Fruit fly (Drosophila melanogaster): ENCODE results near the gene Hsdl2.

Gene Hsdl2

dm6 chr3R:27699540-27700228 lies 22.4 kb downstream of the Hsdl2 start, which contains the start of gene ALiX:
Gene ALiX (minus strand): TSS chr3R:27700110.
- TF ChIP-seq Rel (GFP tag; optimal IDR thresholded peaks at IDR 0.05) (no peak), Rel (tag; optimal IDR thresholded peaks at IDR 0.05) (peak; percentile 73), psq (GFP tag; optimal IDR thresholded peaks at IDR 0.05) (peak; percentile 70), dl (GFP tag; optimal IDR thresholded peaks at IDR 0.05; ENCODE audit: insufficient read depth in 1 of 2, partially characterized antibody in 2 of 2) (no peak), br (GFP tag; optimal IDR thresholded peaks at IDR 0.05) (no peak), jim (GFP tag; optimal IDR thresholded peaks at IDR 0.05) (no peak), fru (GFP tag; optimal IDR thresholded peaks at IDR 0.05) (no peak), sage (GFP tag; optimal IDR thresholded peaks at IDR 0.05) (no peak), Hr83 (GFP tag; optimal IDR thresholded peaks at IDR 0.05; ENCODE audit: poor library complexity, severe bottlenecking) (no peak), h (GFP tag; optimal IDR thresholded peaks at IDR 0.05) (no peak)

- TF ChIP-seq usp (GFP tag; optimal IDR thresholded peaks at IDR 0.05) (no peak), N (GFP tag; optimal IDR thresholded peaks at IDR 0.05) (no peak), tai (GFP tag; optimal IDR thresholded peaks at IDR 0.05) (no peak), lola (GFP tag; optimal IDR thresholded peaks at IDR 0.05) (no peak), Vsx2 (GFP tag; optimal IDR thresholded peaks at IDR 0.05; ENCODE audit: partially characterized antibody) (no peak), sv (GFP tag; optimal IDR thresholded peaks at IDR 0.05) (no peak), Hr78 (GFP tag; optimal IDR thresholded peaks at IDR 0.05) (no peak), Mio (GFP tag; optimal IDR thresholded peaks at IDR 0.05) (no peak), HLH106 (tag; optimal IDR thresholded peaks at IDR 0.05) (no peak), GATAd (GFP tag; optimal IDR thresholded peaks at IDR 0.05) (no peak), Dif (GFP tag; optimal IDR thresholded peaks at IDR 0.05; ENCODE audit: partially characterized antibody) (no peak), CrebA (GFP tag; optimal IDR thresholded peaks at IDR 0.05; ENCODE audit: borderline replicate concordance) (no peak), Jra (GFP tag; optimal IDR thresholded peaks at IDR 0.05) (no peak), dl (GFP tag; optimal IDR thresholded peaks at IDR 0.05; ENCODE audit: insufficient read depth in 1 of 2, partially characterized antibody in 2 of 2) (no peak), Myc (optimal IDR thresholded peaks at IDR 0.05) (peak; percentile 29), fru (GFP tag; optimal IDR thresholded peaks at IDR 0.05) (no peak), CG9705 (GFP tag; optimal IDR thresholded peaks at IDR 0.05) (no peak), br (GFP tag; optimal IDR thresholded peaks at IDR 0.05) (no peak), brk (GFP tag; optimal IDR thresholded peaks at IDR 0.05) (no peak), Hnf4 (GFP tag; optimal IDR thresholded peaks at IDR 0.05) (no peak), OdsH (GFP tag; optimal IDR thresholded peaks at IDR 0.05) (no peak), Abd-B (GFP tag; optimal IDR thresholded peaks at IDR 0.05) (no peak), CG32264 (GFP tag; optimal IDR thresholded peaks at IDR 0.05) (no peak), h (GFP tag; optimal IDR thresholded peaks at IDR 0.05) (peak; percentile 9), psq (GFP tag; optimal IDR thresholded peaks at IDR 0.05) (peak; percentile 44)
Observed at dm6 chr3R:27700229-27700573, 22.9 kb downstream of the Hsdl2 start, which contains the start of gene btz. Gene btz (plus strand): TSS chr3R:27700361.

dm6 chr3R:27706039-27706580 lies 28.8 kb downstream of the Hsdl2 start:
- no peak for TF ChIP-seq Hr78 (GFP tag; optimal IDR thresholded peaks at IDR 0.05)
- TF ChIP-seq Rel (GFP tag; optimal IDR thresholded peaks at IDR 0.05): no peak
- TF ChIP-seq Rel (tag; optimal IDR thresholded peaks at IDR 0.05): peak; percentile 97

dm6 chr3R:27706581-27707181 lies 29.4 kb downstream of the Hsdl2 start, which contains the start of the genes CROT and CG12877:
Gene CROT (minus strand): TSS chr3R:27706751.
Gene CG12877 (plus strand): TSS chr3R:27707100.
- TF ChIP-seq h (GFP tag; optimal IDR thresholded peaks at IDR 0.05): peak; percentile 62
- no peak for TF ChIP-seq Vsx2 (GFP tag; optimal IDR thresholded peaks at IDR 0.05; ENCODE audit: partially characterized antibody)
- no peak for TF ChIP-seq lola (GFP tag; optimal IDR thresholded peaks at IDR 0.05)
- peak; percentile 69 for TF ChIP-seq fru (GFP tag; optimal IDR thresholded peaks at IDR 0.05)
- TF ChIP-seq usp (GFP tag; optimal IDR thresholded peaks at IDR 0.05): no peak
- peak; percentile 87 for TF ChIP-seq rgr (GFP tag; optimal IDR thresholded peaks at IDR 0.05)
- TF ChIP-seq Mio (GFP tag; optimal IDR thresholded peaks at IDR 0.05): no peak
- peak; percentile 89 for TF ChIP-seq HLH106 (tag; optimal IDR thresholded peaks at IDR 0.05)
- peak; percentile 63 for TF ChIP-seq ey (GFP tag; optimal IDR thresholded peaks at IDR 0.05)
- peak; percentile 61 for TF ChIP-seq sage (GFP tag; optimal IDR thresholded peaks at IDR 0.05)
- no peak for TF ChIP-seq Dfd (GFP tag; optimal IDR thresholded peaks at IDR 0.05)
- peak; percentile 83 for TF ChIP-seq CG9705 (GFP tag; optimal IDR thresholded peaks at IDR 0.05)
- no peak for TF ChIP-seq N (GFP tag; optimal IDR thresholded peaks at IDR 0.05)
- no peak for TF ChIP-seq pan (optimal IDR thresholded peaks at IDR 0.05)
- peak; percentile 79 for TF ChIP-seq psq (GFP tag; optimal IDR thresholded peaks at IDR 0.05)
- peak; percentile 45 for TF ChIP-seq br (GFP tag; optimal IDR thresholded peaks at IDR 0.05)
- peak; percentile 65 for TF ChIP-seq OdsH (GFP tag; optimal IDR thresholded peaks at IDR 0.05)
- TF ChIP-seq Sp1 (GFP tag; optimal IDR thresholded peaks at IDR 0.05): peak; percentile 78
- peak; percentile 77 for TF ChIP-seq dmrt93B (GFP tag; optimal IDR thresholded peaks at IDR 0.05)
- no peak for TF ChIP-seq Hr78 (GFP tag; optimal IDR thresholded peaks at IDR 0.05)
- TF ChIP-seq Jra (GFP tag; optimal IDR thresholded peaks at IDR 0.05): no peak
- TF ChIP-seq sv (GFP tag; optimal IDR thresholded peaks at IDR 0.05): peak; percentile 68
- TF ChIP-seq brk (GFP tag; optimal IDR thresholded peaks at IDR 0.05): no peak
- no peak for TF ChIP-seq GATAd (GFP tag; optimal IDR thresholded peaks at IDR 0.05)
- TF ChIP-seq Dif (GFP tag; optimal IDR thresholded peaks at IDR 0.05; ENCODE audit: partially characterized antibody): no peak
- TF ChIP-seq CrebA (GFP tag; optimal IDR thresholded peaks at IDR 0.05; ENCODE audit: borderline replicate concordance): no peak
- TF ChIP-seq jim (GFP tag; optimal IDR thresholded peaks at IDR 0.05): peak; percentile 17
- TF ChIP-seq Hnf4 (GFP tag; optimal IDR thresholded peaks at IDR 0.05): no peak
- peak; percentile 39 for TF ChIP-seq woc (GFP tag; optimal IDR thresholded peaks at IDR 0.05)
- TF ChIP-seq tai (GFP tag; optimal IDR thresholded peaks at IDR 0.05): no peak
- no peak for TF ChIP-seq dl (GFP tag; optimal IDR thresholded peaks at IDR 0.05; ENCODE audit: insufficient read depth in 1 of 2, partially characterized antibody in 2 of 2)
